Fruit fly (Drosophila melanogaster) whole organism, embryonic: Measurements from ENCODE around the gene Scgbeta.

Experiments used
- Ada2b ChIP-seq: fragments of 200-800 bp; sonication (Bioruptor generic); IDR thresholded peaks from 2 replicates; pipeline ENCODE4 v1.3.6; 2022; ENCODE audit warnings: missing biosample characterization, missing genetic modification characterization
- BEAF-32 ChIP-seq: fragments of 200-800 bp; sonication (Bioruptor generic); optimal IDR thresholded peaks from 3 replicates; lab custom pipeline; 2017; ENCODE audit warnings: missing biosample characterization, missing genetic modification characterization, mild to moderate bottlenecking, moderate library complexity, missing genetic modification reagents
- CG11456 ChIP-seq: fragments of 200-800 bp; sonication (Bioruptor generic); IDR thresholded peaks from 3 replicates; pipeline ENCODE4 v1.3.6; 2022; ENCODE audit warnings: missing biosample characterization, missing genetic modification characterization
- CG11504 ChIP-seq: fragments of 200-800 bp; sonication (Bioruptor generic); optimal IDR thresholded peaks from 3 replicates; lab custom pipeline; 2019; ENCODE audit warnings: missing biosample characterization, mild to moderate bottlenecking, missing genetic modification characterization, moderate library complexity
- CG13287 ChIP-seq: fragments of 200-800 bp; sonication (Bioruptor generic); IDR thresholded peaks from 2 replicates; pipeline ENCODE4 v1.3.6; 2022; ENCODE audit warnings: missing biosample characterization, missing genetic modification characterization; ENCODE audit not compliant: partially characterized antibody
- CG13775 ChIP-seq: fragments of 200-800 bp; sonication (Bioruptor generic); optimal IDR thresholded peaks from 3 replicates; lab custom pipeline; 2017; ENCODE audit warnings: missing biosample characterization, mild to moderate bottlenecking, missing genetic modification characterization
- CG17385 ChIP-seq: fragments of 200-800 bp; sonication (Bioruptor generic); optimal IDR thresholded peaks from 3 replicates; lab custom pipeline; 2018; ENCODE audit warnings: missing biosample characterization, mild to moderate bottlenecking, missing genetic modification characterization
- CG18764 ChIP-seq: fragments of 200-800 bp; sonication (Bioruptor generic); optimal IDR thresholded peaks from 3 replicates; lab custom pipeline; 2016; ENCODE audit warnings: missing biosample characterization, missing genetic modification characterization
- CG2116 ChIP-seq: fragments of 200-800 bp; sonication (Bioruptor generic); optimal IDR thresholded peaks from 3 replicates; lab custom pipeline; 2018; ENCODE audit warnings: missing biosample characterization, mild to moderate bottlenecking, missing genetic modification characterization
- CG2120 ChIP-seq: fragments of 200-800 bp; sonication (Bioruptor generic); optimal IDR thresholded peaks from 3 replicates; lab custom pipeline; 2016; ENCODE audit warnings: missing biosample characterization, missing genetic modification characterization
- CG2202 ChIP-seq: fragments of 200-800 bp; sonication (Bioruptor generic); optimal IDR thresholded peaks from 2 replicates; lab custom pipeline; 2018; ENCODE audit warnings: missing biosample characterization, mild to moderate bottlenecking, missing genetic modification characterization
- CG2678 ChIP-seq: fragments of 200-800 bp; sonication (Bioruptor generic); optimal IDR thresholded peaks from 3 replicates; lab custom pipeline; 2019; ENCODE audit warnings: missing biosample characterization, mild to moderate bottlenecking, missing genetic modification characterization, moderate library complexity
- CG3281 ChIP-seq: fragments of 200-800 bp; sonication (Bioruptor generic); optimal IDR thresholded peaks from 3 replicates; lab custom pipeline; 2017; ENCODE audit warnings: missing biosample characterization, mild to moderate bottlenecking, missing genetic modification characterization
- CG7786 ChIP-seq: fragments of 200-800 bp; sonication (Bioruptor generic); optimal IDR thresholded peaks from 2 replicates; lab custom pipeline; 2016; ENCODE audit warnings: missing biosample characterization, missing genetic modification characterization
- CG7963 ChIP-seq: fragments of 200-800 bp; sonication (Bioruptor generic); IDR thresholded peaks from 3 replicates; pipeline ENCODE4 v1.3.6; 2022; ENCODE audit warnings: missing biosample characterization, missing genetic modification characterization; ENCODE audit not compliant: partially characterized antibody
- CG9215 ChIP-seq: fragments of 200-800 bp; sonication (Bioruptor generic); IDR thresholded peaks from 2 replicates; pipeline ENCODE4 v1.3.6; 2022; ENCODE audit warnings: missing biosample characterization, missing genetic modification characterization
- D ChIP-seq, 2 experiments: fragments of 200-800 bp in 1 of 2; fragments of >200 bp in 1 of 2; sonication (Bioruptor generic) in 1 of 2; optimal IDR thresholded peaks; 2 replicates in 1 of 2; 3 replicates in 1 of 2; lab custom pipeline; 2017; ENCODE audit warnings: mild to moderate bottlenecking in 1 of 2, missing biosample characterization in 1 of 2, missing genetic modification characterization in 1 of 2, missing genetic modification reagents in 1 of 2
- Dad ChIP-seq: fragments of 200-800 bp; sonication (Bioruptor generic); optimal IDR thresholded peaks from 3 replicates; lab custom pipeline; 2016; ENCODE audit warnings: missing biosample characterization, missing genetic modification characterization
- Doc2 ChIP-seq: fragments of 200-800 bp; sonication (Bioruptor generic); IDR thresholded peaks from 2 replicates; pipeline ENCODE4 v1.3.6; 2022; ENCODE audit warnings: missing biosample characterization, missing genetic modification characterization
- E2f2 ChIP-seq: fragments of 200-800 bp; sonication (Bioruptor generic); IDR thresholded peaks from 2 replicates; pipeline ENCODE4 v1.3.6; 2022; ENCODE audit warnings: missing biosample characterization, missing genetic modification characterization
- Eip74EF ChIP-seq, 2 experiments: fragments of 200-800 bp in 1 of 2; fragments of >200 bp in 1 of 2; sonication (Bioruptor generic) in 1 of 2; optimal IDR thresholded peaks; 2 replicates each; lab custom pipeline; 2017 to 2019; ENCODE audit warnings: missing biosample characterization in 2 of 2, missing genetic modification characterization in 2 of 2, mild to moderate bottlenecking in 1 of 2, moderate library complexity in 1 of 2
- H15 ChIP-seq: fragments of 200-800 bp; sonication (Bioruptor generic); IDR thresholded peaks from 3 replicates; pipeline ENCODE4 v1.3.6; 2022; ENCODE audit warnings: missing biosample characterization, missing genetic modification characterization
- Hr78 ChIP-seq, 2 experiments: fragments of 200-800 bp in 1 of 2; fragments of >200 bp in 1 of 2; sonication (Bioruptor generic) in 1 of 2; optimal IDR thresholded peaks; 2 replicates each; lab custom pipeline; 2017 to 2019; ENCODE audit warnings: missing biosample characterization in 2 of 2, missing genetic modification characterization in 2 of 2, mild to moderate bottlenecking in 1 of 2, moderate library complexity in 1 of 2
- Max ChIP-seq: fragments of 200-800 bp; sonication (Bioruptor generic); optimal IDR thresholded peaks from 2 replicates; lab custom pipeline; 2016; ENCODE audit warnings: missing biosample characterization, mild to moderate bottlenecking, missing genetic modification characterization
- Neu2 ChIP-seq: fragments of 200-800 bp; sonication (Bioruptor generic); optimal IDR thresholded peaks from 3 replicates; lab custom pipeline; 2016; ENCODE audit warnings: missing biosample characterization, missing genetic modification characterization, borderline replicate concordance
- Ptx1 ChIP-seq: fragments of 200-800 bp; sonication (Bioruptor generic); IDR thresholded peaks from 2 replicates; pipeline ENCODE4 v1.3.6; 2022; ENCODE audit warnings: missing biosample characterization, missing genetic modification characterization
- Rfx ChIP-seq: fragments of 200-800 bp; sonication (Bioruptor generic); IDR thresholded peaks from 2 replicates; pipeline ENCODE4 v1.3.6; 2022; ENCODE audit warnings: missing biosample characterization, missing genetic modification characterization
- ci ChIP-seq: fragments of 200-800 bp; sonication (Bioruptor generic); IDR thresholded peaks from 3 replicates; pipeline ENCODE4 v1.3.6; 2022; ENCODE audit warnings: missing biosample characterization, missing genetic modification characterization
- cwo ChIP-seq: fragments of 200-800 bp; sonication (Bioruptor generic); optimal IDR thresholded peaks from 3 replicates; lab custom pipeline; 2017; ENCODE audit warnings: missing biosample characterization, missing genetic modification characterization, mild to moderate bottlenecking, moderate library complexity, missing genetic modification reagents
- da ChIP-seq: fragments of 200-800 bp; sonication (Bioruptor generic); optimal IDR thresholded peaks from 2 replicates; lab custom pipeline; 2016; ENCODE audit warnings: missing biosample characterization, missing genetic modification characterization
- dysf ChIP-seq: fragments of 200-800 bp; sonication (Bioruptor generic); IDR thresholded peaks from 3 replicates; pipeline ENCODE4 v1.3.6; 2022; ENCODE audit warnings: missing biosample characterization, missing genetic modification characterization
- fru ChIP-seq: fragments of >200 bp; optimal IDR thresholded peaks from 2 replicates; lab custom pipeline; 2017
- grn ChIP-seq: fragments of 200-800 bp; sonication (Bioruptor generic); optimal IDR thresholded peaks from 3 replicates; lab custom pipeline; 2017; ENCODE audit warnings: missing biosample characterization, missing genetic modification characterization
- gsb ChIP-seq: fragments of 200-800 bp; sonication (Bioruptor generic); IDR thresholded peaks from 2 replicates; pipeline ENCODE4 v1.3.6; 2022; ENCODE audit warnings: missing biosample characterization, missing genetic modification characterization
- hbn ChIP-seq: fragments of 200-800 bp; sonication (Bioruptor generic); IDR thresholded peaks from 2 replicates; pipeline ENCODE4 v1.3.6; 2022; ENCODE audit warnings: missing biosample characterization, missing genetic modification characterization; ENCODE audit not compliant: partially characterized antibody
- ind ChIP-seq: fragments of 200-800 bp; sonication (Bioruptor generic); optimal IDR thresholded peaks from 3 replicates; lab custom pipeline; 2016; ENCODE audit warnings: missing biosample characterization, missing genetic modification characterization
- jumu ChIP-seq: fragments of 200-800 bp; sonication (Bioruptor generic); optimal IDR thresholded peaks from 3 replicates; lab custom pipeline; 2016; ENCODE audit warnings: missing biosample characterization, missing genetic modification characterization
- lov ChIP-seq, 2 experiments: fragments of 200-800 bp in 1 of 2; fragments of >200 bp in 1 of 2; sonication (Bioruptor generic) in 1 of 2; IDR thresholded peaks in 1 of 2; optimal IDR thresholded peaks in 1 of 2; 2 replicates in 1 of 2; 3 replicates in 1 of 2; pipeline versions ENCODE4 v1.3.6 to Lab custom; 2017 to 2022; ENCODE audit warnings: missing biosample characterization in 1 of 2, missing genetic modification characterization in 1 of 2
- maf-S ChIP-seq: fragments of 200-800 bp; sonication (Bioruptor generic); optimal IDR thresholded peaks from 2 replicates; lab custom pipeline; 2016; ENCODE audit warnings: missing biosample characterization, missing genetic modification characterization
- nmo ChIP-seq: fragments of 200-800 bp; sonication (Bioruptor generic); optimal IDR thresholded peaks from 2 replicates; lab custom pipeline; 2018; ENCODE audit warnings: missing biosample characterization, mild to moderate bottlenecking, missing genetic modification characterization, moderate library complexity
- nom ChIP-seq: fragments of 200-800 bp; sonication (Bioruptor generic); optimal IDR thresholded peaks from 2 replicates; lab custom pipeline; 2017; ENCODE audit warnings: missing biosample characterization, missing genetic modification characterization, mild to moderate bottlenecking, moderate library complexity, missing genetic modification reagents
- odd ChIP-seq: fragments of 200-800 bp; sonication (Bioruptor generic); optimal IDR thresholded peaks from 2 replicates; lab custom pipeline; 2017; ENCODE audit warnings: missing biosample characterization, mild to moderate bottlenecking, missing genetic modification characterization
- ranshi ChIP-seq: fragments of 200-800 bp; sonication (Bioruptor generic); IDR thresholded peaks from 2 replicates; pipeline ENCODE4 v1.3.6; 2022; ENCODE audit warnings: missing biosample characterization, missing genetic modification characterization
- rib ChIP-seq: fragments of 200-800 bp; sonication (Bioruptor generic); IDR thresholded peaks from 2 replicates; pipeline ENCODE4 v1.3.6; 2022; ENCODE audit warnings: missing biosample characterization, missing genetic modification characterization
- ro ChIP-seq: fragments of 200-800 bp; sonication (Bioruptor generic); IDR thresholded peaks from 2 replicates; pipeline ENCODE4 v1.3.6; 2022; ENCODE audit warnings: missing biosample characterization, missing genetic modification characterization
- row ChIP-seq: fragments of 200-800 bp; sonication (Bioruptor generic); IDR thresholded peaks from 3 replicates; pipeline ENCODE4 v1.3.6; 2022; ENCODE audit warnings: missing biosample characterization, missing genetic modification characterization
- ssp ChIP-seq: fragments of 200-800 bp; sonication (Bioruptor generic); IDR thresholded peaks from 2 replicates; pipeline ENCODE4 v1.3.6; 2022; ENCODE audit warnings: missing biosample characterization, missing genetic modification characterization
- tup ChIP-seq: fragments of 200-800 bp; sonication (Bioruptor generic); optimal IDR thresholded peaks from 2 replicates; lab custom pipeline; 2016; ENCODE audit warnings: missing biosample characterization, mild to moderate bottlenecking, missing genetic modification characterization, moderate library complexity
- yki ChIP-seq: fragments of >200 bp; optimal IDR thresholded peaks from 3 replicates; lab custom pipeline; 2018
- zfh2 ChIP-seq: fragments of 200-800 bp; sonication (Bioruptor generic); optimal IDR thresholded peaks from 2 replicates; lab custom pipeline; 2016; ENCODE audit warnings: missing biosample characterization, missing genetic modification characterization

Gene Scgbeta

dm6 chr3R:12422379-12422975 lies at the start of gene Scgbeta, which contains the start of gene CG17202 (continued):
- TF ChIP-seq CG13775 (GFP tag; lab: Kevin White, UChicago), result no peak
- no peak for TF ChIP-seq fru (lab: Kevin White, UChicago)
- TF ChIP-seq CG18764 (GFP tag; lab: Kevin White, UChicago), result no peak
- TF ChIP-seq ind, result no peak
- no peak for TF ChIP-seq jumu (GFP tag; lab: Kevin White, UChicago)
- TF ChIP-seq gsb (GFP tag; lab: Robert Waterston, UW), result no peak
- no peak for TF ChIP-seq dysf (GFP tag; lab: Robert Waterston, UW)
- no peak for TF ChIP-seq tup (GFP tag; lab: Kevin White, UChicago)
- no peak for TF ChIP-seq CG9215 (GFP tag; lab: Robert Waterston, UW)
- no peak for TF ChIP-seq CG2202
- TF ChIP-seq odd (GFP tag; lab: Kevin White, UChicago), result no peak
- TF ChIP-seq ci (GFP tag; lab: Robert Waterston, UW), result 0 out of 3 replicates have a peak, but pooled peaks have one; percentile 29
- no peak for TF ChIP-seq ranshi (GFP tag; lab: Robert Waterston, UW)
- TF ChIP-seq BEAF-32 (GFP tag; lab: Kevin White, UChicago), result peak; percentile 37
- TF ChIP-seq Neu2, result no peak
- TF ChIP-seq CG7786 (GFP tag; lab: Kevin White, UChicago), result peak; percentile 3
- no peak for TF ChIP-seq lov (optimal IDR thresholded peaks at IDR 0.05; lab: Kevin White, UChicago)
- TF ChIP-seq lov (GFP tag; IDR thresholded peaks at IDR 0.05; lab: Robert Waterston, UW), result no peak
- TF ChIP-seq CG2116 (GFP tag; lab: Kevin White, UChicago), result peak; percentile 7
- no peak for TF ChIP-seq grn (GFP tag; lab: Kevin White, UChicago)
- no peak for TF ChIP-seq CG7963 (GFP tag; lab: Robert Waterston, UW)
- peak; percentile 59 for TF ChIP-seq CG2120 (GFP tag; lab: Kevin White, UChicago)
- no peak for TF ChIP-seq Dad
- TF ChIP-seq Eip74EF (GFP tag; optimal IDR thresholded peaks at IDR 0.05; lab: Kevin White, UChicago), result no peak
- no peak for TF ChIP-seq Ptx1 (GFP tag; lab: Robert Waterston, UW)
- TF ChIP-seq yki (lab: Kevin White, UChicago), result no peak
- no peak for TF ChIP-seq nom (GFP tag; lab: Kevin White, UChicago)
- no peak for TF ChIP-seq D (optimal IDR thresholded peaks at IDR 0.05; lab: Kevin White, UChicago)
- no peak for TF ChIP-seq D (GFP tag; optimal IDR thresholded peaks at IDR 0.05; lab: Kevin White, UChicago)
- no peak for TF ChIP-seq H15 (GFP tag; lab: Robert Waterston, UW)
- TF ChIP-seq E2f2 (GFP tag; lab: Robert Waterston, UW), result peak; percentile 72
- TF ChIP-seq rib (GFP tag; lab: Robert Waterston, UW), result no peak
- TF ChIP-seq CG11456 (GFP tag; lab: Robert Waterston, UW), result peak; percentile 38; the same call in 1 of the 3 replicates
- TF ChIP-seq Ada2b, result 0 out of 2 replicates have a peak, but pooled peaks have one; percentile 5
- peak; percentile 89 for TF ChIP-seq row (GFP tag; lab: Robert Waterston, UW)
- TF ChIP-seq Hr78 (GFP tag; optimal IDR thresholded peaks at IDR 0.05; lab: Kevin White, UChicago), result no peak
- TF ChIP-seq Max (GFP tag; lab: Kevin White, UChicago), result peak; percentile 23
- no peak for TF ChIP-seq ssp
- TF ChIP-seq CG13287, result no peak
- TF ChIP-seq CG17385, result no peak
- 0 out of 2 replicates have a peak, but pooled peaks have one; percentile 40 for TF ChIP-seq Rfx (GFP tag; lab: Robert Waterston, UW)
- TF ChIP-seq da (GFP tag; lab: Kevin White, UChicago), result no peak
- TF ChIP-seq maf-S (GFP tag; lab: Kevin White, UChicago), result no peak
- TF ChIP-seq nmo, result peak; percentile 39
- no peak for TF ChIP-seq ro (GFP tag; lab: Robert Waterston, UW)
- TF ChIP-seq hbn (GFP tag; lab: Robert Waterston, UW), result no peak
- TF ChIP-seq Doc2 (GFP tag; lab: Robert Waterston, UW), result no peak
- no peak for TF ChIP-seq CG2678 (tag; lab: Kevin White, UChicago)
- no peak for TF ChIP-seq cwo (GFP tag; lab: Kevin White, UChicago)
- no peak for TF ChIP-seq zfh2 (GFP tag; lab: Kevin White, UChicago)
- no peak for TF ChIP-seq CG3281 (GFP tag; lab: Kevin White, UChicago)
- no peak for TF ChIP-seq CG11504 (tag; lab: Kevin White, UChicago)
